Worm (Caenorhabditis elegans) whole organism, L2 larva: ENCODE data around the gene srv-25.

Experiments used
- aly-2 ChIP-seq: fragments of 150-350 bp; optimal IDR thresholded peaks from 2 replicates; lab custom pipeline; 2014; ENCODE audit warnings: missing biosample characterization, missing genetic modification characterization
- elt-3 ChIP-seq: sonication (generic microtip); optimal IDR thresholded peaks from 2 replicates; lab custom pipeline; 2017; ENCODE audit warnings: missing biosample characterization, missing genetic modification characterization
- fos-1 ChIP-seq: fragments of 150-350 bp; optimal IDR thresholded peaks from 2 replicates; lab custom pipeline; 2014; ENCODE audit warnings: missing biosample characterization, missing genetic modification characterization
- lin-13 ChIP-seq: fragments of 150-350 bp; optimal IDR thresholded peaks from 2 replicates; lab custom pipeline; 2014; ENCODE audit warnings: missing biosample characterization, missing genetic modification reagents, missing genetic modification characterization
- mbf-1 ChIP-seq: sonication (generic microtip); optimal IDR thresholded peaks from 2 replicates; lab custom pipeline; 2017; ENCODE audit warnings: missing biosample characterization, missing genetic modification characterization
- nhr-11 ChIP-seq: fragments of 150-350 bp; optimal IDR thresholded peaks from 2 replicates; lab custom pipeline; 2014; ENCODE audit warnings: missing biosample characterization, missing genetic modification characterization
- nhr-237 ChIP-seq: fragments of 150-350 bp; optimal IDR thresholded peaks from 2 replicates; lab custom pipeline; 2014; ENCODE audit warnings: missing biosample characterization, missing genetic modification characterization
- snpc-4 ChIP-seq: fragments of 150-350 bp; optimal IDR thresholded peaks from 2 replicates; lab custom pipeline; 2014; ENCODE audit warnings: missing biosample characterization, missing genetic modification characterization
- unc-55 ChIP-seq: fragments of 150-350 bp; sonication (generic microtip); optimal IDR thresholded peaks from 3 replicates; lab custom pipeline; 2014; ENCODE audit warnings: missing biosample characterization, missing genetic modification reagents, missing genetic modification characterization
- unc-62 ChIP-seq: fragments of 150-350 bp; optimal IDR thresholded peaks from 2 replicates; lab custom pipeline; 2014; ENCODE audit warnings: missing biosample characterization, missing genetic modification reagents, missing genetic modification characterization
- ztf-4 ChIP-seq: fragments of 150-350 bp; optimal IDR thresholded peaks from 2 replicates; lab custom pipeline; 2014; ENCODE audit warnings: missing biosample characterization, missing genetic modification characterization

- TF ChIP-seq unc-62 (GFP tag; lab: Kevin White, UChicago) = no peak
- TF ChIP-seq nhr-237 (tag; lab: Kevin White, UChicago) = no peak
- no peak for TF ChIP-seq fos-1 (tag; lab: Kevin White, UChicago)
- no peak for TF ChIP-seq nhr-11 (tag; lab: Kevin White, UChicago)
- TF ChIP-seq elt-3 (tag; lab: Kevin White, UChicago) = no peak
- TF ChIP-seq mbf-1 (tag; lab: Kevin White, UChicago) = no peak
- TF ChIP-seq aly-2 (tag; lab: Kevin White, UChicago) = no peak
- no peak for TF ChIP-seq lin-13 (GFP tag; lab: Kevin White, UChicago)
- no peak for TF ChIP-seq snpc-4 (tag; lab: Kevin White, UChicago)
- no peak for TF ChIP-seq ztf-4
- no peak for TF ChIP-seq unc-55
Measured at ce11 chrIV:6301764-6302163, 1.8 kb downstream of the srv-25 start, which contains the start of gene srv-26.
